Worm (Caenorhabditis elegans) whole organism, L4/young adult: ENCODE data around the gene puf-11.

ENCODE experiments used
- W03F9.2 ChIP-seq: fragments of 150-350 bp; optimal IDR thresholded peaks from 2 replicates; lab custom pipeline; 2014; ENCODE audit warnings: missing biosample characterization, missing genetic modification characterization
- dao-5 ChIP-seq: sonication (generic microtip); optimal IDR thresholded peaks from 2 replicates; lab custom pipeline; 2016; ENCODE audit warnings: missing genotype, missing genetic modification characterization, moderate library complexity, missing compliant biosample characterization
- him-1 ChIP-seq: sonication (generic microtip); optimal IDR thresholded peaks from 2 replicates; lab custom pipeline; 2016; ENCODE audit warnings: missing genotype, missing genetic modification reagents, missing genetic modification characterization, missing compliant biosample characterization

- no peak for TF ChIP-seq dao-5 (tag; lab: Kevin White, UChicago)
- no peak for TF ChIP-seq him-1 (tag; lab: Kevin White, UChicago)
- TF ChIP-seq W03F9.2 (tag; lab: Kevin White, UChicago): no peak
Measured at ce11 chrIV:6471216-6471615, 49.8 kb downstream of the puf-11 start, which contains the start of gene tmed-13.
